Fruit fly (Drosophila melanogaster) Kc167 (cell line): ENCODE measurements around the gene NijB.

Experiments used
- Myc ChIP-seq: fragments of >200 bp; optimal IDR thresholded peaks from 2 replicates; lab custom pipeline; 2017; ENCODE audit warnings: missing external identifiers
- insv ChIP-seq: fragments of >200 bp; optimal IDR thresholded peaks from 3 replicates; lab custom pipeline; 2018; ENCODE audit warnings: missing external identifiers
- psq ChIP-seq: fragments of >200 bp; optimal IDR thresholded peaks from 2 replicates; lab custom pipeline; 2017; ENCODE audit warnings: missing external identifiers

DNA sequence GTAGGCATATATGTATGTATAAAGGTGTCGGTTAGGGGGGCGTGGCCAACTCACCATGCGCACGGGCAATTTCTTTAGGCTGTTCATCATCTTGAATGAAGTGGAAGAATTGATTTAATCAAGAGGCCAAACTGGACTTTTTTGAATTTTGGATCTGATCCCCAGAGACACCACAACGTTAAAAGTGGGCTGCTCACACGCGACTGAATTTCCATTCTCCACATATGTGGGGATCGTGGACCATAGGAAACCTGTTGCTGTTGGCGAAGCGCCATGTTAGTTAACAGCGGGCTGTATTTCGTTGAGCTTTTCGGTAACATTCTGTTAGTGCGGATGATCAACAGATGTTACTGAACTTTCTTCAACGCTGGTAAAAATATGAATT, 5.9 kb downstream of the NijB start, which contains the start of gene CG3902:
- TF ChIP-seq Myc (lab: Kevin White, UChicago) (no peak), psq (no peak), insv (no peak)
